Worm (Caenorhabditis elegans) whole organism, early embryonic: ENCODE data around the gene Y49F6B.12.

Source experiments
- B0310.2 ChIP-seq: sonication (generic microtip); optimal IDR thresholded peaks from 2 replicates; lab custom pipeline; 2016; ENCODE audit warnings: mild to moderate bottlenecking, missing genetic modification characterization, missing compliant biosample characterization
- ama-1 ChIP-seq: fragments of 150-350 bp; optimal IDR thresholded peaks from 2 replicates; lab custom pipeline; 2014
- ceh-36 ChIP-seq: sonication (generic microtip); optimal IDR thresholded peaks from 2 replicates; lab custom pipeline; 2016; ENCODE audit warnings: missing genetic modification characterization, inconsistent platforms, missing compliant biosample characterization
- ets-7 ChIP-seq: sonication (generic microtip); optimal IDR thresholded peaks from 2 replicates; lab custom pipeline; 2016; ENCODE audit warnings: missing genotype, missing genetic modification characterization, missing compliant biosample characterization
- flt-1 ChIP-seq: fragments of 200-800 bp; sonication (Bioruptor generic); IDR thresholded peaks from 2 replicates; pipeline ENCODE4 v1.3.6; 2022; ENCODE audit warnings: missing genetic modification characterization, missing compliant biosample characterization
- hmbx-1 ChIP-seq: sonication (generic microtip); optimal IDR thresholded peaks from 2 replicates; lab custom pipeline; 2016; ENCODE audit warnings: mild to moderate bottlenecking, missing genetic modification characterization, missing compliant biosample characterization
- hmg-4 ChIP-seq: fragments of 200-800 bp; sonication (Bioruptor generic); optimal IDR thresholded peaks from 2 replicates; lab custom pipeline; 2018; ENCODE audit warnings: mild to moderate bottlenecking, missing genetic modification characterization, missing compliant biosample characterization
- hnd-1 ChIP-seq: sonication (generic microtip); optimal IDR thresholded peaks from 2 replicates; lab custom pipeline; 2016; ENCODE audit warnings: missing genetic modification characterization, missing compliant biosample characterization
- pes-1 ChIP-seq: fragments of 200-800 bp; sonication (Bioruptor generic); IDR thresholded peaks from 2 replicates; pipeline ENCODE4 v1.3.6; 2022; ENCODE audit warnings: missing genetic modification reagents, missing genetic modification characterization, missing compliant biosample characterization
- scrt-1 ChIP-seq: fragments of 200-800 bp; sonication (Bioruptor generic); IDR thresholded peaks from 2 replicates; pipeline ENCODE4 v1.3.6; 2022; ENCODE audit warnings: missing genetic modification characterization, missing compliant biosample characterization
- sea-1 ChIP-seq: fragments of 200-800 bp; sonication (Bioruptor generic); conservative IDR thresholded peaks from 2 replicates; pipeline ENCODE4 v1.3.6; 2022; ENCODE audit warnings: missing genetic modification characterization, missing compliant biosample characterization
- tbx-37 ChIP-seq: fragments of 200-800 bp; sonication (Bioruptor generic); conservative IDR thresholded peaks from 2 replicates; pipeline ENCODE4 v1.3.6; 2022; ENCODE audit warnings: missing genetic modification reagents, missing genetic modification characterization, missing compliant biosample characterization
- tra-4 ChIP-seq: sonication (generic microtip); optimal IDR thresholded peaks from 2 replicates; lab custom pipeline; 2017; ENCODE audit warnings: missing genetic modification characterization, missing compliant biosample characterization

- TF ChIP-seq B0310.2 (tag; lab: Kevin White, UChicago) (no peak), hnd-1 (no peak), ama-1 (no peak), hmbx-1 (tag; lab: Kevin White, UChicago) (no peak), sea-1 (no peak), tra-4 (tag; lab: Kevin White, UChicago) (no peak), tbx-37 (GFP tag; lab: Robert Waterston, UW) (no peak), scrt-1 (GFP tag; lab: Robert Waterston, UW) (no peak), hmg-4 (no peak), pes-1 (GFP tag; lab: Robert Waterston, UW) (no peak), ets-7 (no peak), flt-1 (GFP tag; lab: Robert Waterston, UW) (no peak), ceh-36 (tag; lab: Kevin White, UChicago) (no peak)
Observed at ce11 chrII:3481584-3481983, 9.4 kb upstream of the Y49F6B.12 start, which contains the start of gene Y49F6B.8.
